Fruit fly (Drosophila melanogaster): Measurements from ENCODE around the gene CG31103.

dm6 chr3R:25174244-25174643 is 44.9 kb upstream of the CG31103 start:
- TF ChIP-seq CG8478 (optimal IDR thresholded peaks at IDR 0.05): no peak
- no peak for TF ChIP-seq CTCF (optimal IDR thresholded peaks at IDR 0.05)

Data from S2 (cell line).